Fruit fly (Drosophila melanogaster): ENCODE measurements around the gene Lkb1.

Gene Lkb1

DNA sequence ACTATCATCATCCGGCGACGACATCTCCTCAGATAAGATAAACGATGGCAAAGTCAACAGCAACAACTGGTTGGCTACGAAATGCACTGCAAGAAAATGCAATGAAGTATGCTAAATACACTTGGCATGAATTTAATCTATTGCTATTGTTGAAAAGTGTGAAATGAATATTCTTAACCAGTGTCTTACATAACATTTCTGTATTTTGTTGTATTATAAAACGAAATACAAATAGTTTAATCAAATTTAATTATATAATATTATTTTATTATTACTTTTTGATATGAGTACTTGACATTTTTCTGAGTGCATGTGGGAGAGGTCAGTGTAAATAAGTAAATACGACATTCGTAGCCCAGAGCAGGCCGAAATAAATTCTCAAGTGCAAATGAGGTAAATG, 37.2 kb downstream of the Lkb1 start (continued):
- TF ChIP-seq CG2116 (GFP tag; optimal IDR thresholded peaks at IDR 0.05), result peak; percentile 27
- peak; percentile 50 for TF ChIP-seq grau (tag; optimal IDR thresholded peaks at IDR 0.05)
- no peak for TF ChIP-seq wor (GFP tag; IDR thresholded peaks at IDR 0.05)
- TF ChIP-seq vvl (GFP tag; IDR thresholded peaks at IDR 0.05), result 0 out of 2 replicates have a peak, but pooled peaks have one; percentile 26
- peak; percentile 75 for TF ChIP-seq CG9727 (GFP tag; optimal IDR thresholded peaks at IDR 0.05)
- peak; percentile 18 for TF ChIP-seq Hr3 (GFP tag; optimal IDR thresholded peaks at IDR 0.05)
- peak; percentile 62 for TF ChIP-seq CG15696 (tag; optimal IDR thresholded peaks at IDR 0.05)
- no peak for TF ChIP-seq eyg (GFP tag; optimal IDR thresholded peaks at IDR 0.05)
- peak; percentile 37; the same call in 1 of the 2 replicates for TF ChIP-seq HLH3B (GFP tag; IDR thresholded peaks at IDR 0.05)
- TF ChIP-seq Hr78 (GFP tag; optimal IDR thresholded peaks at IDR 0.05), result peak in 1 of 2 experiments; percentile 13
- TF ChIP-seq Med (GFP tag), result peak; percentile 45
- peak; percentile 35 for TF ChIP-seq CG11504 (tag; optimal IDR thresholded peaks at IDR 0.05)
- TF ChIP-seq CG12391 (tag; optimal IDR thresholded peaks at IDR 0.05), result peak; percentile 53
- TF ChIP-seq BtbVII (GFP tag; optimal IDR thresholded peaks at IDR 0.05), result peak; percentile 21
- TF ChIP-seq CG15514 (GFP tag; optimal IDR thresholded peaks at IDR 0.05), result no peak
- TF ChIP-seq hkb (optimal IDR thresholded peaks at IDR 0.05), result no peak
- TF ChIP-seq hkb (GFP tag; IDR thresholded peaks at IDR 0.05), result no peak
- TF ChIP-seq gem (tag; optimal IDR thresholded peaks at IDR 0.05), result peak; percentile 76
- TF ChIP-seq CG11723 (GFP tag; optimal IDR thresholded peaks at IDR 0.05), result peak; percentile 23
- peak; percentile 23 for TF ChIP-seq Spps (tag; optimal IDR thresholded peaks at IDR 0.05)
- TF ChIP-seq CG15601 (tag; optimal IDR thresholded peaks at IDR 0.05), result peak; percentile 56
- peak; percentile 16 for TF ChIP-seq CG4820 (GFP tag; optimal IDR thresholded peaks at IDR 0.05)
- no peak for TF ChIP-seq Dll (GFP tag; IDR thresholded peaks at IDR 0.05; ENCODE audit: partially characterized antibody)
- TF ChIP-seq ftz-f1 (GFP tag; optimal IDR thresholded peaks at IDR 0.05), result no peak
- peak; percentile 75 for TF ChIP-seq CG2712 (tag; optimal IDR thresholded peaks at IDR 0.05)
- TF ChIP-seq lmd (GFP tag; IDR thresholded peaks at IDR 0.05), result no peak
- TF ChIP-seq CG10979 (tag; optimal IDR thresholded peaks at IDR 0.05), result peak; percentile 58
- TF ChIP-seq prd (optimal IDR thresholded peaks at IDR 0.05), result no peak
- peak; percentile 65; the same call in 2 of the 3 replicates for TF ChIP-seq prd (GFP tag; IDR thresholded peaks at IDR 0.05)
- TF ChIP-seq Ptx1 (GFP tag; IDR thresholded peaks at IDR 0.05), result peak; percentile 57
- 0 out of 2 replicates have a peak, but pooled peaks have one; percentile 14 for TF ChIP-seq CG17328 (GFP tag; IDR thresholded peaks at IDR 0.05)
- peak; percentile 34 for TF ChIP-seq CG6254 (GFP tag; optimal IDR thresholded peaks at IDR 0.05)
- peak; percentile 49 for TF ChIP-seq CG7271 (tag; optimal IDR thresholded peaks at IDR 0.05)
- TF ChIP-seq CG1529 (GFP tag; optimal IDR thresholded peaks at IDR 0.05), result peak; percentile 22
- TF ChIP-seq tll (GFP tag; optimal IDR thresholded peaks at IDR 0.05), result peak in 1 of 2 experiments; percentile 42
- TF ChIP-seq Sox100B (GFP tag; optimal IDR thresholded peaks at IDR 0.05), result peak; percentile 71
- TF ChIP-seq danr (GFP tag; IDR thresholded peaks at IDR 0.05), result 0 out of 2 replicates have a peak, but pooled peaks have one; percentile 7
- TF ChIP-seq PHDP (tag; optimal IDR thresholded peaks at IDR 0.05), result peak; percentile 45
- no peak for TF ChIP-seq D (optimal IDR thresholded peaks at IDR 0.05)
- peak; percentile 33 for TF ChIP-seq D (GFP tag; optimal IDR thresholded peaks at IDR 0.05)
- peak; percentile 61 for TF ChIP-seq dmrt99B (tag; optimal IDR thresholded peaks at IDR 0.05)
- TF ChIP-seq nau (GFP tag; optimal IDR thresholded peaks at IDR 0.05), result peak; percentile 15
- no peak for TF ChIP-seq Dek (tag; optimal IDR thresholded peaks at IDR 0.05)
- peak; percentile 25 for TF ChIP-seq tap (tag; optimal IDR thresholded peaks at IDR 0.05)
- peak; percentile 6; the same call in 1 of the 2 replicates for TF ChIP-seq CG9215 (GFP tag; IDR thresholded peaks at IDR 0.05)
- TF ChIP-seq CG33557 (GFP tag; optimal IDR thresholded peaks at IDR 0.05), result peak; percentile 33
- peak; percentile 20 for TF ChIP-seq CG18599 (GFP tag; optimal IDR thresholded peaks at IDR 0.05)
- TF ChIP-seq HLH54F (GFP tag; optimal IDR thresholded peaks at IDR 0.05), result no peak
- TF ChIP-seq Chrac-16 (GFP tag; optimal IDR thresholded peaks at IDR 0.05), result peak; percentile 2
- peak in 1 of 2 experiments; percentile 61 for TF ChIP-seq bsh (GFP tag; optimal IDR thresholded peaks at IDR 0.05)

Measured in whole organism, embryonic.